Worm (Caenorhabditis elegans) whole organism, L1 larva: Measurements from ENCODE around the gene R07D5.2.

Experiments
- fkh-10 ChIP-seq: sonication (generic microtip); optimal IDR thresholded peaks from 2 replicates; lab custom pipeline; 2017; ENCODE audit warnings: missing biosample characterization, missing genetic modification reagents, missing genetic modification characterization
- lin-15B ChIP-seq: fragments of 150-350 bp; sonication (generic microtip); optimal IDR thresholded peaks from 3 replicates; lab custom pipeline; 2014; ENCODE audit warnings: missing biosample characterization, missing genetic modification characterization
- nhr-47 ChIP-seq: sonication (generic microtip); optimal IDR thresholded peaks from 2 replicates; lab custom pipeline; 2016; ENCODE audit warnings: mild to moderate bottlenecking, missing genetic modification characterization, moderate library complexity, missing compliant biosample characterization
- nhr-77 ChIP-seq: fragments of 150-350 bp; optimal IDR thresholded peaks from 2 replicates; lab custom pipeline; 2014; ENCODE audit warnings: missing biosample characterization, missing genetic modification characterization
- skn-1 ChIP-seq: fragments of 150-350 bp; optimal IDR thresholded peaks from 2 replicates; lab custom pipeline; 2014; ENCODE audit warnings: missing biosample characterization, missing genetic modification characterization

DNA sequence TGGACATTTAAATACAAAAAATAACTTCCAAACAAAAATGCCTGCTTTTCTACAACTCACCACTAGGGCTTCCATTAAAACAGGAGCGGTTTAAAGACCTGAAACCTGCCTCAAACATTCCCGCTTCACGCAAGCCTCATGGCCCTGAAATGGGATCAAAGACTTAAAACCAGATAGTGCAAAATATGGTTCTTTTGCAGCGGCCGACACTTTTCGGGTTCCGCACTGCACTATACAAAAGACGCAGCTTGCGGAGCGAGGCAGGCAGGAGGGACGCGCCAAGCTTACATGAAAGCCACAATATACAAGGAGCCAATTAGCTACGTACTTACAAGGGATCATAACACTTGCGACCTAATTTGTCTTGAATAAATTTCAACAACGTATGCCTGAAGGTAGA, 42.9 kb downstream of the R07D5.2 start:
- no peak for TF ChIP-seq nhr-77
- no peak for TF ChIP-seq nhr-47 (tag; lab: Kevin White, UChicago)
- TF ChIP-seq skn-1 (tag; lab: Kevin White, UChicago) = no peak
- no peak for TF ChIP-seq fkh-10 (GFP tag; lab: Kevin White, UChicago)
- no peak for TF ChIP-seq lin-15B
